Worm (Caenorhabditis elegans) whole organism, L4 larva: ENCODE data around the gene pde-2.

Source experiments
- F10B5.3 ChIP-seq: sonication (generic microtip); optimal IDR thresholded peaks from 2 replicates; lab custom pipeline; 2016; ENCODE audit warnings: mild to moderate bottlenecking, missing genetic modification characterization, missing compliant biosample characterization
- F37D6.2 ChIP-seq: sonication (generic microtip); optimal IDR thresholded peaks from 2 replicates; lab custom pipeline; 2016; ENCODE audit warnings: mild to moderate bottlenecking, missing genetic modification characterization, missing compliant biosample characterization
- aha-1 ChIP-seq: fragments of 150-350 bp; peaks from one replicate; lab custom pipeline; 2014; ENCODE audit warnings: missing biosample characterization, missing genetic modification characterization
- aly-2 ChIP-seq: sonication (generic microtip); optimal IDR thresholded peaks from 2 replicates; lab custom pipeline; 2018; ENCODE audit warnings: missing biosample characterization, missing genetic modification characterization
- ama-1 ChIP-seq: fragments of 150-350 bp; optimal IDR thresholded peaks from 2 replicates; lab custom pipeline; 2014; ENCODE audit warnings: inconsistent platforms, mixed read lengths
- arid-1 ChIP-seq: fragments of 200-800 bp; sonication (Bioruptor generic); conservative IDR thresholded peaks from 2 replicates; pipeline ENCODE4 v1.3.6; 2022; ENCODE audit warnings: missing genetic modification reagents, missing genetic modification characterization, missing compliant biosample characterization
- ceh-32 ChIP-seq: sonication (generic microtip); optimal IDR thresholded peaks from 2 replicates; lab custom pipeline; 2016; ENCODE audit warnings: mild to moderate bottlenecking, missing genetic modification characterization, missing compliant biosample characterization; ENCODE audit not compliant: poor library complexity
- ceh-62 ChIP-seq: sonication (generic microtip); optimal IDR thresholded peaks from 2 replicates; lab custom pipeline; 2017; ENCODE audit warnings: missing biosample characterization, missing genetic modification characterization
- ces-1 ChIP-seq: fragments of 150-350 bp; sonication (generic microtip); optimal IDR thresholded peaks from 4 replicates; lab custom pipeline; 2014; ENCODE audit warnings: missing biosample characterization, missing genetic modification reagents, missing genetic modification characterization
- ctbp-1 ChIP-seq: fragments of 200-800 bp; sonication (Bioruptor generic); IDR thresholded peaks from 2 replicates; pipeline ENCODE4 v1.3.6; 2022; ENCODE audit warnings: missing genetic modification reagents, missing genetic modification characterization, missing compliant biosample characterization
- daf-12 ChIP-seq: fragments of 150-350 bp; optimal IDR thresholded peaks from 2 replicates; lab custom pipeline; 2014; ENCODE audit warnings: missing biosample characterization, missing genetic modification reagents, missing genetic modification characterization
- daf-16 ChIP-seq, 3 experiments: sonication (generic microtip); optimal IDR thresholded peaks; 2 replicates each; lab custom pipeline; 2016 to 2017; ENCODE audit warnings: missing genetic modification characterization in 3 of 3, missing genetic modification reagents in 3 of 3, mild to moderate bottlenecking in 2 of 3, missing compliant biosample characterization in 2 of 3, missing biosample characterization in 1 of 3, moderate library complexity in 1 of 3
- dmd-8 ChIP-seq: fragments of 200-800 bp; sonication (Bioruptor generic); IDR thresholded peaks from 2 replicates; pipeline ENCODE4 v1.3.6; 2022; ENCODE audit warnings: missing genetic modification characterization, missing compliant biosample characterization
- dve-1 ChIP-seq: sonication (generic microtip); optimal IDR thresholded peaks from 2 replicates; lab custom pipeline; 2017; ENCODE audit warnings: antibody characterized with exemption, mild to moderate bottlenecking, missing genetic modification characterization, missing compliant biosample characterization; ENCODE audit not compliant: insufficient read depth
- fkh-10 ChIP-seq: fragments of 150-350 bp; optimal IDR thresholded peaks from 2 replicates; lab custom pipeline; 2014; ENCODE audit warnings: missing biosample characterization, missing genetic modification reagents, missing genetic modification characterization
- hif-1 ChIP-seq, 2 experiments: sonication (generic microtip); optimal IDR thresholded peaks; 2 replicates each; lab custom pipeline; 2016 to 2017; ENCODE audit warnings: missing compliant biosample characterization in 2 of 2, missing genetic modification characterization in 2 of 2, missing genetic modification reagents in 2 of 2, missing genotype in 2 of 2, mild to moderate bottlenecking in 1 of 2
- hlh-11 ChIP-seq: fragments of 200-800 bp; sonication (Bioruptor generic); optimal IDR thresholded peaks from 2 replicates; lab custom pipeline; 2018; ENCODE audit warnings: mild to moderate bottlenecking, missing genetic modification characterization, missing compliant biosample characterization
- hlh-30 ChIP-seq: sonication (generic microtip); optimal IDR thresholded peaks from 2 replicates; lab custom pipeline; 2017; ENCODE audit warnings: antibody characterized with exemption, mild to moderate bottlenecking, missing genetic modification characterization, missing compliant biosample characterization; ENCODE audit not compliant: insufficient read depth
- hmg-1.1 ChIP-seq: fragments of 200-800 bp; sonication (Bioruptor generic); IDR thresholded peaks from 2 replicates; pipeline ENCODE4 v1.3.6; 2022; ENCODE audit warnings: missing genetic modification reagents, missing genetic modification characterization, missing compliant biosample characterization
- jun-1 ChIP-seq: fragments of 150-350 bp; optimal IDR thresholded peaks from 2 replicates; lab custom pipeline; 2014; ENCODE audit warnings: missing biosample characterization, missing genetic modification reagents, missing genetic modification characterization
- lim-7 ChIP-seq: fragments of 200-800 bp; sonication (Bioruptor generic); IDR thresholded peaks from 2 replicates; pipeline ENCODE4 v1.3.6; 2022; ENCODE audit warnings: missing genetic modification characterization, missing compliant biosample characterization
- lin-1 ChIP-seq: fragments of 200-800 bp; sonication (Bioruptor generic); IDR thresholded peaks from 2 replicates; pipeline ENCODE4 v1.3.6; 2022; ENCODE audit warnings: missing genetic modification reagents, missing genetic modification characterization, missing compliant biosample characterization
- lin-29 ChIP-seq: fragments of 200-800 bp; sonication (Bioruptor generic); IDR thresholded peaks from 2 replicates; pipeline ENCODE4 v1.3.6; 2022; ENCODE audit warnings: missing genetic modification reagents, missing genetic modification characterization, missing compliant biosample characterization
- lin-38 ChIP-seq: fragments of 200-800 bp; sonication (Bioruptor generic); IDR thresholded peaks from 2 replicates; pipeline ENCODE4 v1.3.6; 2022; ENCODE audit warnings: missing genetic modification reagents, missing genetic modification characterization, missing compliant biosample characterization
- lsy-2 ChIP-seq, 2 experiments: fragments of 150-350 bp in 1 of 2; sonication (generic microtip) in 1 of 2; optimal IDR thresholded peaks; 2 replicates each; lab custom pipeline; 2014 to 2017; ENCODE audit warnings: missing biosample characterization in 2 of 2, missing genetic modification characterization in 2 of 2
- madf-9 ChIP-seq: fragments of 200-800 bp; sonication (Bioruptor generic); conservative IDR thresholded peaks from 2 replicates; pipeline ENCODE4 v1.3.6; 2022; ENCODE audit warnings: missing genetic modification reagents, missing genetic modification characterization, missing compliant biosample characterization
- mdl-1 ChIP-seq, 2 experiments: fragments of 150-350 bp in 1 of 2; sonication (generic microtip) in 1 of 2; optimal IDR thresholded peaks; 2 replicates each; lab custom pipeline; 2014 to 2017; ENCODE audit warnings: missing biosample characterization in 2 of 2, missing genetic modification characterization in 2 of 2
- mep-1 ChIP-seq: fragments of 150-350 bp; sonication (generic microtip); optimal IDR thresholded peaks from 3 replicates; lab custom pipeline; 2014; ENCODE audit warnings: missing biosample characterization, missing genetic modification characterization
- mes-2 ChIP-seq: sonication (generic microtip); optimal IDR thresholded peaks from 2 replicates; lab custom pipeline; 2016; ENCODE audit warnings: missing genotype, mild to moderate bottlenecking, missing genetic modification characterization, missing compliant biosample characterization; ENCODE audit not compliant: poor library complexity, severe bottlenecking
- mxl-2 ChIP-seq: fragments of 200-800 bp; sonication (Bioruptor generic); conservative IDR thresholded peaks from 2 replicates; pipeline ENCODE4 v1.3.6; 2022; ENCODE audit warnings: missing genetic modification reagents, missing genetic modification characterization, missing compliant biosample characterization
- mxl-3 ChIP-seq: fragments of 200-800 bp; sonication (Bioruptor generic); optimal IDR thresholded peaks from 2 replicates; lab custom pipeline; 2018; ENCODE audit warnings: mild to moderate bottlenecking, missing genetic modification characterization, missing compliant biosample characterization
- nhr-11 ChIP-seq: fragments of 150-350 bp; optimal IDR thresholded peaks from 2 replicates; lab custom pipeline; 2014; ENCODE audit warnings: missing biosample characterization, missing genetic modification characterization
- nhr-237 ChIP-seq: sonication (generic microtip); optimal IDR thresholded peaks from 2 replicates; lab custom pipeline; 2017; ENCODE audit warnings: missing biosample characterization, missing genetic modification characterization
- nhr-28 ChIP-seq: fragments of 150-350 bp; optimal IDR thresholded peaks from 2 replicates; lab custom pipeline; 2014; ENCODE audit warnings: missing biosample characterization, missing genetic modification characterization
- nhr-48 ChIP-seq: sonication (generic microtip); optimal IDR thresholded peaks from 2 replicates; lab custom pipeline; 2016; ENCODE audit warnings: mild to moderate bottlenecking, missing genetic modification characterization, missing compliant biosample characterization
- nhr-77 ChIP-seq: fragments of 150-350 bp; optimal IDR thresholded peaks from 2 replicates; lab custom pipeline; 2014; ENCODE audit warnings: missing biosample characterization, missing genetic modification characterization
- pha-4 ChIP-seq, 2 experiments: fragments of 150-350 bp in 1 of 2; fragments of 200-800 bp in 1 of 2; sonication (Bioruptor generic) in 1 of 2; IDR thresholded peaks in 1 of 2; optimal IDR thresholded peaks in 1 of 2; 2 replicates each; pipeline versions ENCODE4 v1.3.6 to Lab custom; 2014 to 2022; ENCODE audit warnings: missing genetic modification characterization in 2 of 2, missing genetic modification reagents in 2 of 2, missing biosample characterization in 1 of 2, missing compliant biosample characterization in 1 of 2
- pqm-1 ChIP-seq: sonication (generic microtip); optimal IDR thresholded peaks from 2 replicates; lab custom pipeline; 2017; ENCODE audit warnings: missing biosample characterization, missing genetic modification characterization
- rbr-2 ChIP-seq: sonication (generic microtip); optimal IDR thresholded peaks from 2 replicates; lab custom pipeline; 2016; ENCODE audit warnings: missing genotype, missing genetic modification characterization, missing compliant biosample characterization
- sdz-12 ChIP-seq: fragments of 200-800 bp; sonication (Bioruptor generic); optimal IDR thresholded peaks from 2 replicates; lab custom pipeline; 2018; ENCODE audit warnings: mild to moderate bottlenecking, missing genetic modification characterization, missing compliant biosample characterization
- set-16 ChIP-seq: fragments of 200-800 bp; sonication (Bioruptor generic); IDR thresholded peaks from 2 replicates; pipeline ENCODE4 v1.3.6; 2022; ENCODE audit warnings: missing genetic modification reagents, missing genetic modification characterization, missing compliant biosample characterization
- spr-1 ChIP-seq: sonication (generic microtip); optimal IDR thresholded peaks from 2 replicates; lab custom pipeline; 2016; ENCODE audit warnings: mild to moderate bottlenecking, missing genetic modification characterization, missing compliant biosample characterization
- spr-3 ChIP-seq: fragments of 200-800 bp; sonication (Bioruptor generic); optimal IDR thresholded peaks from 2 replicates; lab custom pipeline; 2018; ENCODE audit warnings: mild to moderate bottlenecking, missing genetic modification characterization, missing compliant biosample characterization
- tag-97 ChIP-seq: fragments of 200-800 bp; sonication (Bioruptor generic); IDR thresholded peaks from 2 replicates; pipeline ENCODE4 v1.3.6; 2022; ENCODE audit warnings: missing genetic modification characterization, missing compliant biosample characterization
- unc-62 ChIP-seq, 3 experiments: fragments of 150-350 bp in 1 of 3; sonication (generic microtip); optimal IDR thresholded peaks in 2 of 3; peaks in 1 of 3; 1 replicate in 1 of 3; 2 replicates in 2 of 3; lab custom pipeline; 2014 to 2017; ENCODE audit warnings: missing biosample characterization in 3 of 3, missing genetic modification characterization in 3 of 3, missing genetic modification reagents in 3 of 3, missing genotype in 1 of 3
- vab-7 ChIP-seq: fragments of 200-800 bp; sonication (Bioruptor generic); IDR thresholded peaks from 2 replicates; pipeline ENCODE4 v1.3.6; 2022; ENCODE audit warnings: missing genetic modification reagents, missing genetic modification characterization, missing compliant biosample characterization
- zag-1 ChIP-seq: fragments of 150-350 bp; optimal IDR thresholded peaks from 2 replicates; lab custom pipeline; 2014; ENCODE audit warnings: missing biosample characterization, missing genetic modification characterization
- zfp-3 ChIP-seq: fragments of 200-800 bp; sonication (Bioruptor generic); conservative IDR thresholded peaks from 2 replicates; pipeline ENCODE4 v1.3.6; 2022; ENCODE audit warnings: missing genetic modification reagents, missing genetic modification characterization, missing compliant biosample characterization
- zip-11 ChIP-seq: fragments of 200-800 bp; sonication (Bioruptor generic); IDR thresholded peaks from 2 replicates; pipeline ENCODE4 v1.3.6; 2022; ENCODE audit warnings: missing genetic modification characterization, missing compliant biosample characterization

The pde-2 gene

DNA sequence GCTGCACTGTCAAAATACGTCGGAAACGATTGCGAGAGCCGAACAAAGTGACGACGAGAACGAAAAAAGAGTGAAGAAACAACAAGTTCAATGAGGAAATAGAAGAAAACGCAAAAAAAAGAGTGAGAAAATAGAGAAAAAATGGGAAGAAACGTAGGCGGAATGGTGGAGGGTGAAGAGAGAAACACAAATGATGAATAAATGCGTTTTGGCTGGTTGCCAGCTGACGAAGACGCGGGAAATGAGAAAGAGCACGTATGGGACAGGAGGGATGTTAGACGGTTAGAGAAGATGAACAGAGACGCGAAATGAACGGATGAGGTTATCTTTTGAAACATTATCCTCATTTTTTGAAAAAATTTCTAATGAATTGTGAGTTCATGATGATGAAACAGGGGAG, 3.3 kb upstream of the pde-2 start:
- peak in 1 of 2 experiments; percentile 76 for TF ChIP-seq hif-1 (tag; optimal IDR thresholded peaks at IDR 0.05; lab: Kevin White, UChicago)
- peak; percentile 57 for TF ChIP-seq rbr-2 (tag; lab: Kevin White, UChicago)
- TF ChIP-seq ceh-32 (tag; lab: Kevin White, UChicago) = no peak
- no peak for TF ChIP-seq madf-9 (GFP tag; lab: Robert Waterston, UW)
- TF ChIP-seq dve-1 (tag; lab: Kevin White, UChicago) = peak; percentile 34
- TF ChIP-seq hlh-11 (tag; lab: Kevin White, UChicago) = peak; percentile 83
- TF ChIP-seq aha-1 (tag; lab: Kevin White, UChicago) = peak; percentile 98
- TF ChIP-seq F10B5.3 (tag; lab: Kevin White, UChicago) = no peak
- TF ChIP-seq aly-2 (tag; lab: Kevin White, UChicago) = no peak
- 0 out of 2 replicates have a peak, but pooled peaks have one; percentile 21 for TF ChIP-seq lin-1 (GFP tag; lab: Robert Waterston, UW)
- peak in 1 of 2 experiments; percentile 49 for TF ChIP-seq mdl-1 (tag; optimal IDR thresholded peaks at IDR 0.05; lab: Kevin White, UChicago)
- no peak for TF ChIP-seq lim-7 (GFP tag; lab: Robert Waterston, UW)
- no peak for TF ChIP-seq ceh-62 (tag; lab: Kevin White, UChicago)
- peak; percentile 35 to 83 for TF ChIP-seq lsy-2 (tag; optimal IDR thresholded peaks at IDR 0.05; lab: Kevin White, UChicago)
- TF ChIP-seq nhr-77 (tag; lab: Kevin White, UChicago) = peak; percentile 19
- TF ChIP-seq daf-12 (tag; lab: Kevin White, UChicago) = no peak
- TF ChIP-seq daf-16 (GFP tag; optimal IDR thresholded peaks at IDR 0.05; lab: Kevin White, UChicago) = peak in 1 of 2 experiments; percentile 44
- no peak for TF ChIP-seq daf-16 (tag; optimal IDR thresholded peaks at IDR 0.05; lab: Kevin White, UChicago)
- peak; percentile 70 for TF ChIP-seq mep-1 (tag; lab: Kevin White, UChicago)
- TF ChIP-seq mes-2 = peak; percentile 8
- TF ChIP-seq hlh-30 (tag; lab: Kevin White, UChicago) = peak; percentile 59
- TF ChIP-seq pqm-1 (tag; lab: Kevin White, UChicago) = no peak
- no peak for TF ChIP-seq nhr-237 (tag; lab: Kevin White, UChicago)
- no peak for TF ChIP-seq zag-1 (tag; lab: Kevin White, UChicago)
- no peak for TF ChIP-seq set-16
- no peak for TF ChIP-seq tag-97 (GFP tag; lab: Robert Waterston, UW)
- TF ChIP-seq F37D6.2 = peak; percentile 1
- TF ChIP-seq mxl-3 (GFP tag; lab: Kevin White, UChicago) = peak; percentile 44
- peak; percentile 40; the same call in 1 of the 2 replicates for TF ChIP-seq lin-29 (GFP tag; lab: Robert Waterston, UW)
- TF ChIP-seq ces-1 (GFP tag; lab: Kevin White, UChicago) = peak; percentile 15
- peak; percentile 68 for TF ChIP-seq nhr-11 (tag; lab: Kevin White, UChicago)
- no peak for TF ChIP-seq zfp-3 (GFP tag; lab: Robert Waterston, UW)
- peak; percentile 15; the same call in 1 of the 2 replicates for TF ChIP-seq lin-38
- TF ChIP-seq fkh-10 (GFP tag; lab: Kevin White, UChicago) = peak; percentile 76
- no peak for TF ChIP-seq jun-1 (tag; lab: Kevin White, UChicago)
- TF ChIP-seq dmd-8 (GFP tag; lab: Robert Waterston, UW) = no peak
- 0 out of 2 replicates have a peak, but pooled peaks have one; percentile 15 for TF ChIP-seq vab-7 (GFP tag; lab: Robert Waterston, UW)
- peak; percentile 46 for TF ChIP-seq nhr-28 (tag; lab: Kevin White, UChicago)
- TF ChIP-seq pha-4 (GFP tag; IDR thresholded peaks at IDR 0.05; lab: Robert Waterston, UW) = no peak
- no peak for TF ChIP-seq pha-4 (tag; optimal IDR thresholded peaks at IDR 0.05; lab: Kevin White, UChicago)
- peak; percentile 62 for TF ChIP-seq hmg-1.1 (GFP tag; lab: Robert Waterston, UW)
- TF ChIP-seq ctbp-1 (GFP tag; lab: Robert Waterston, UW) = peak; percentile 64; the same call in 1 of the 2 replicates
- no peak for TF ChIP-seq sdz-12
- peak; percentile 52; the same call in 1 of the 2 replicates for TF ChIP-seq arid-1 (GFP tag; lab: Robert Waterston, UW)
- TF ChIP-seq zip-11 (GFP tag; lab: Robert Waterston, UW) = no peak
- no peak for TF ChIP-seq spr-3 (GFP tag; lab: Kevin White, UChicago)
- no peak for TF ChIP-seq spr-1
- no peak for TF ChIP-seq ama-1 (lab: Kevin White, UChicago)
- no peak for TF ChIP-seq nhr-48 (tag; lab: Kevin White, UChicago)
- TF ChIP-seq mxl-2 (GFP tag; lab: Robert Waterston, UW) = no peak
- peak in 1 of 2 experiments; percentile 92 for TF ChIP-seq unc-62 (GFP tag; optimal IDR thresholded peaks at IDR 0.05 in 1 of 2; lab: Kevin White, UChicago)
- no peak for TF ChIP-seq unc-62 (tag; optimal IDR thresholded peaks at IDR 0.05; lab: Kevin White, UChicago)
